Fruit fly (Drosophila melanogaster) whole organism, pupa: ENCODE measurements around the gene CG14196.

Source experiments
- CG10348 ChIP-seq: fragments of 200-800 bp; sonication (Bioruptor generic); IDR thresholded peaks from 2 replicates; pipeline ENCODE4 v1.3.6; 2022; ENCODE audit warnings: missing biosample characterization, missing genetic modification characterization
- CG12605 ChIP-seq: fragments of 200-800 bp; sonication (Bioruptor generic); IDR thresholded peaks from 2 replicates; pipeline ENCODE4 v1.3.6; 2022; ENCODE audit warnings: missing biosample characterization, missing genetic modification characterization
- CG13204 ChIP-seq: fragments of 200-800 bp; sonication (Bioruptor generic); optimal IDR thresholded peaks from 2 replicates; lab custom pipeline; 2018; ENCODE audit warnings: missing biosample characterization, mild to moderate bottlenecking, missing genetic modification characterization, moderate library complexity
- CG14655 ChIP-seq: fragments of 200-800 bp; sonication (Bioruptor generic); optimal IDR thresholded peaks from 3 replicates; lab custom pipeline; 2017; ENCODE audit warnings: mild to moderate bottlenecking, missing biosample characterization, missing genetic modification reagents, missing genetic modification characterization
- CG15710 ChIP-seq: fragments of 200-800 bp; sonication (Bioruptor generic); optimal IDR thresholded peaks from 2 replicates; lab custom pipeline; 2018; ENCODE audit warnings: missing biosample characterization, mild to moderate bottlenecking, missing genetic modification characterization, moderate library complexity
- CG17806 ChIP-seq: fragments of 200-800 bp; sonication (Bioruptor generic); optimal IDR thresholded peaks from 2 replicates; lab custom pipeline; 2018; ENCODE audit warnings: missing biosample characterization, mild to moderate bottlenecking, missing genetic modification characterization, moderate library complexity
- CG32121 ChIP-seq: fragments of 200-800 bp; sonication (Bioruptor generic); IDR thresholded peaks from 2 replicates; pipeline ENCODE4 v1.3.6; 2022; ENCODE audit warnings: missing biosample characterization, missing genetic modification characterization
- CG34367 ChIP-seq: fragments of 200-800 bp; sonication (Bioruptor generic); optimal IDR thresholded peaks from 2 replicates; lab custom pipeline; 2018; ENCODE audit warnings: missing biosample characterization, mild to moderate bottlenecking, missing genetic modification characterization
- CG4496 ChIP-seq: fragments of 200-800 bp; sonication (Bioruptor generic); IDR thresholded peaks from 3 replicates; pipeline ENCODE4 v1.3.6; 2022; ENCODE audit warnings: missing biosample characterization, missing genetic modification characterization
- CG8159 ChIP-seq: fragments of 200-800 bp; sonication (Bioruptor generic); optimal IDR thresholded peaks from 3 replicates; lab custom pipeline; 2018; ENCODE audit warnings: missing biosample characterization, mild to moderate bottlenecking, missing genetic modification characterization, moderate library complexity
- CG8301 ChIP-seq: fragments of 200-800 bp; sonication (Bioruptor generic); optimal IDR thresholded peaks from 2 replicates; lab custom pipeline; 2018; ENCODE audit warnings: missing biosample characterization, mild to moderate bottlenecking, missing genetic modification characterization
- CG9948 ChIP-seq: fragments of 200-800 bp; sonication (Bioruptor generic); optimal IDR thresholded peaks from 2 replicates; lab custom pipeline; 2018; ENCODE audit warnings: missing biosample characterization, mild to moderate bottlenecking, missing genetic modification characterization, moderate library complexity
- D1 ChIP-seq: fragments of 200-800 bp; sonication (Bioruptor generic); optimal IDR thresholded peaks from 2 replicates; lab custom pipeline; 2018; ENCODE audit warnings: missing biosample characterization, mild to moderate bottlenecking, missing genetic modification characterization, moderate library complexity
- EcR ChIP-seq: fragments of 200-800 bp; sonication (Bioruptor generic); optimal IDR thresholded peaks from 3 replicates; lab custom pipeline; 2019; ENCODE audit warnings: missing biosample characterization, missing genetic modification characterization, mild to moderate bottlenecking, moderate library complexity, missing genetic modification reagents
- Ets98B ChIP-seq: fragments of 200-800 bp; sonication (Bioruptor generic); IDR thresholded peaks from 2 replicates; pipeline ENCODE4 v1.3.6; 2022; ENCODE audit warnings: missing biosample characterization, missing genetic modification characterization
- Pif1A ChIP-seq: fragments of 200-800 bp; sonication (Bioruptor generic); optimal IDR thresholded peaks from 3 replicates; lab custom pipeline; 2016; ENCODE audit warnings: missing biosample characterization, missing genetic modification characterization
- Pif1B ChIP-seq: fragments of 200-800 bp; sonication (Bioruptor generic); optimal IDR thresholded peaks from 3 replicates; lab custom pipeline; 2016; ENCODE audit warnings: missing biosample characterization, missing genetic modification characterization
- Snoo ChIP-seq: fragments of 200-800 bp; sonication (Bioruptor generic); optimal IDR thresholded peaks from 3 replicates; lab custom pipeline; 2017; ENCODE audit warnings: missing biosample characterization, mild to moderate bottlenecking, missing genetic modification characterization, inconsistent platforms
- fd96Ca ChIP-seq: fragments of 200-800 bp; sonication (Bioruptor generic); IDR thresholded peaks from 3 replicates; pipeline ENCODE4 v1.3.6; 2022; ENCODE audit warnings: missing biosample characterization, missing genetic modification characterization
- gl ChIP-seq: fragments of 200-800 bp; sonication (Bioruptor generic); optimal IDR thresholded peaks from 2 replicates; lab custom pipeline; 2018; ENCODE audit warnings: missing biosample characterization, mild to moderate bottlenecking, missing genetic modification characterization
- rn ChIP-seq: fragments of 200-800 bp; sonication (Bioruptor generic); IDR thresholded peaks from 2 replicates; pipeline ENCODE4 v1.3.6; 2022; ENCODE audit warnings: missing biosample characterization, missing genetic modification characterization

Gene CG14196

DNA sequence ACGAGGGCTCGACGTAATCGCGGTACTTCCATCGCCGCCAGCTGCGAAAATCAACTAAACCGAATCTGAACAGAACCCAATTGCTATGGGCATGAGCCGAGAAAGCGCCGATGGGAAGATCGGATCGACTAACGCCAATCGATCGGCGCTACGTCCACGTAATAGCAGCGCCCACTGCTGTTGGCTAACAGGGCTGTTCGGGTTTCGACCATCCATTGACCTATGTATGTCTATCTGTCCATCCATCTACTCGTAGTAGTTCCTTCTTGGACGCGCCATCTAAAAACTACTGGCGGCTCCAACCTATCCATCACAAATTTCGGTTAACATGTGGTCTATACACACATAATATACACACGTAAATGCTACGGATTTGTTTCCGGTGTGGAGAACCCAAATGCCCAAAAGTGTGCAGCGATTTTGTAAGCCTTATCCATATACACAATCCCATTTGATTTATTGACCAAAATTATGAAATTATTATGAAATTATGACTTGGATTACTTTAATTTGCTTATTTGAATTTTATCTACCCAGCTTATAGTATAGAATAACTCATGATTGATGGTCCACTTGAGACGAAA is at the start of gene CG14196:
CG14196 (minus strand) TSS at position 51 of the 584 bp plus-strand sequence.
- TF ChIP-seq CG13204 (GFP tag; lab: Kevin White, UChicago) = no peak
- no peak for TF ChIP-seq CG9948 (tag; lab: Kevin White, UChicago)
- TF ChIP-seq fd96Ca (GFP tag; lab: Robert Waterston, UW) = no peak
- no peak for TF ChIP-seq CG10348 (GFP tag; lab: Robert Waterston, UW)
- no peak for TF ChIP-seq CG15710 (tag; lab: Kevin White, UChicago)
- TF ChIP-seq Ets98B (GFP tag; lab: Robert Waterston, UW) = no peak
- TF ChIP-seq CG8301 (tag; lab: Kevin White, UChicago) = no peak
- TF ChIP-seq rn (GFP tag; lab: Robert Waterston, UW) = no peak
- TF ChIP-seq gl (tag; lab: Kevin White, UChicago) = no peak
- no peak for TF ChIP-seq CG17806 (tag; lab: Kevin White, UChicago)
- TF ChIP-seq CG32121 = no peak
- no peak for TF ChIP-seq Snoo (tag; lab: Kevin White, UChicago)
- no peak for TF ChIP-seq Pif1A (GFP tag; lab: Kevin White, UChicago)
- no peak for TF ChIP-seq D1 (tag; lab: Kevin White, UChicago)
- TF ChIP-seq CG12605 (GFP tag; lab: Robert Waterston, UW) = no peak
- TF ChIP-seq CG14655 (GFP tag; lab: Kevin White, UChicago) = no peak
- TF ChIP-seq CG34367 (tag; lab: Kevin White, UChicago) = no peak

DNA sequence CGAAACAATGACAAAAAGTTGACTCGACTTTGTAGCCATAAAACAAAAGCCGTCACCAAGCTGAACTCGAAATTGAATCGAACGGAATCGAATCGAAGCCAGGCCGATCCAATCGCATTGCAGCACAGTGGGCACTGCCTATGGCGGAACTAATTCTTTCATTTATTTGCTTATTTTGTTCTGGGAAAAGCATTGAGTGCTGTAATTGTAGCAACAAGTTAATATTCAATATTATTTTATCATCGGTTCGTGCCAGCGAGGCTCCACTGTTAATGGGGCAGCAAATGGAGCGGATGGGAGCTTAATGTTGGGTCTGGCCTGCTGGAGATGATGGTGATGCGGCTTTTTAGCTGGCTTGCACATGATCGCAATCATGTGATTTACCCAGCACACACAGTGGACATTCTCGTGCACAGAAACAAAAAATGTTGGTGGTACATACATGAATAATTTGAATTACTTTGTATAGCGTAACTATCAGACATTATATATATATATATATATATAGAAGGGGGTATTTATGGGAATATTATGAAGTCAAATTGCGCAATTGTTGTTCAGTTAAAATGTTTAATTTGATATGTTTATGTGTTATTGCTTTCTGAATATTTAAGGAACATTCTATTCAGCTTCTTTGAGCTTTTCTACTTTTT is 47.8 kb upstream of the CG14196 start:
- TF ChIP-seq Pif1B (peak; percentile 97), Snoo (tag; lab: Kevin White, UChicago) (peak; percentile 97), rn (GFP tag; lab: Robert Waterston, UW) (peak; percentile 93), CG8301 (tag; lab: Kevin White, UChicago) (peak; percentile 92), CG8159 (tag; lab: Kevin White, UChicago) (peak; percentile 92), D1 (tag; lab: Kevin White, UChicago) (peak; percentile 50), gl (tag; lab: Kevin White, UChicago) (peak; percentile 93), CG15710 (tag; lab: Kevin White, UChicago) (peak; percentile 96), EcR (peak; percentile 65), CG32121 (peak; percentile 96), CG14655 (GFP tag; lab: Kevin White, UChicago) (peak; percentile 89), CG17806 (tag; lab: Kevin White, UChicago) (peak; percentile 92), fd96Ca (GFP tag; lab: Robert Waterston, UW) (peak; percentile 98), CG10348 (GFP tag; lab: Robert Waterston, UW) (peak; percentile 89), CG9948 (tag; lab: Kevin White, UChicago) (peak; percentile 89), Ets98B (GFP tag; lab: Robert Waterston, UW) (peak; percentile 97), CG34367 (tag; lab: Kevin White, UChicago) (peak; percentile 93), CG13204 (GFP tag; lab: Kevin White, UChicago) (peak; percentile 94), Pif1A (GFP tag; lab: Kevin White, UChicago) (peak; percentile 97), CG12605 (GFP tag; lab: Robert Waterston, UW) (peak; percentile 93), CG4496 (peak; percentile 99)

DNA sequence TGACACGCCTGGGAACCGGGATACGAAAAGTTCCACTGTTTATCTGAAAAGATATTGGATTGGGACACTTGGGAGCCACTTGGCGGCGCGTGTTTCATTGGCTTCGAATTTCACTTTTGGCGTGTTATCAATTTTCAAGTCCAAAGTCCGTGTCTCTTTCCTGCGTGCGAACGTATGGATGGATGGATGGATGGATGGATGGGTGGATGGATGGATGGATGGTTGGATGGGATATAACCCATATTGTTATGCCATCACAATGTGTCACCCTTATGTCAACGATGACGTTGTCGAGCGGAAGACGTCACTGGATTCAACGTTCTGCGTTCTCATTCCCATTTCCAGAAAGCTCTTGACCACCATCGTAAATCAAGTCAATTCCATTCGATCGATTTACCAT is 46.1 kb upstream of the CG14196 start:
- TF ChIP-seq gl (tag; lab: Kevin White, UChicago) = no peak
- no peak for TF ChIP-seq CG14655 (GFP tag; lab: Kevin White, UChicago)
- TF ChIP-seq CG4496 = no peak
- TF ChIP-seq EcR = no peak
- no peak for TF ChIP-seq Pif1B
- TF ChIP-seq fd96Ca (GFP tag; lab: Robert Waterston, UW) = no peak

DNA sequence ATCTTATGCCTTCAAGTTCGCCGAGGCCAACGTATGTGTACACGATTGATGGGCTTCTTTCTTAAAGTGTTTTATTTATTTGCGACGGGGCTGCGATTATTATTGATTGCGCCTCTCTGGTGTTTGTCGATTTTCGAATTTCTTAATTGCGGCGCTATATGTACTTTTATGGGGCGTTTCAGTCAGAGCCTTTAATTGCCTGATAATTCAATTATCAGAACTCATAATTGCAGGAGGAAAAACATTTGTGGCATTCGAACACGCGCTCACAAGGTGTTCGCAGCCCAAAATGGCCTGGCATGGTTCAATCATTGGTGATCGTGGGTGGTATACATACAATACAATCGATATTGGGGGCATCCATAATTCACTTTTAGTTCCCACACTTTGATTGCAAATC is 44.6 kb upstream of the CG14196 start:
- no peak for TF ChIP-seq CG34367 (tag; lab: Kevin White, UChicago)
- no peak for TF ChIP-seq D1 (tag; lab: Kevin White, UChicago)
- no peak for TF ChIP-seq Snoo (tag; lab: Kevin White, UChicago)
- TF ChIP-seq CG17806 (tag; lab: Kevin White, UChicago) = no peak
- TF ChIP-seq gl (tag; lab: Kevin White, UChicago) = no peak
- no peak for TF ChIP-seq Ets98B (GFP tag; lab: Robert Waterston, UW)
- no peak for TF ChIP-seq rn (GFP tag; lab: Robert Waterston, UW)
- TF ChIP-seq EcR = no peak
- no peak for TF ChIP-seq CG15710 (tag; lab: Kevin White, UChicago)
- no peak for TF ChIP-seq fd96Ca (GFP tag; lab: Robert Waterston, UW)
- no peak for TF ChIP-seq CG14655 (GFP tag; lab: Kevin White, UChicago)
- no peak for TF ChIP-seq CG4496
- TF ChIP-seq, all 21 proteins: peak for 0

DNA sequence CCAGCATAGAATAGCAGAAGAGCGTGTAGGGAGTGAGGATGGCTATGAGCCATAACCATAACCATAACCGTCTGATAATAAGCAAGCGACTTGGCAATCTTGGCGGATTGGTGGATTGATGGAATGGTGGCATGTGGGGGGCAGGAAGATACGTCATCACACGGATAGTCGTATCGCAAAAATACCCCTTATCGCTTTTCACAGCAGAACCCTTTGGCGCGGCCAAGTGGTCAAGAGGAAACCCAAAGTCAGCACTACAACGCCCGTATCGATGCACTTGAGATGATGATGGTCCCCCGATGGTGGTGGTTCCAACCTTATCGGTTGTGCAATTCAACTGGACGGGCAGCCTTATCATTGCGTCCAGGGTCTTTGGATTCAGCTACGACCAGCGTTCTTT is 43.8 kb upstream of the CG14196 start:
- TF ChIP-seq CG9948 (tag; lab: Kevin White, UChicago) (no peak), rn (GFP tag; lab: Robert Waterston, UW) (no peak), gl (tag; lab: Kevin White, UChicago) (no peak), Pif1B (no peak), CG13204 (GFP tag; lab: Kevin White, UChicago) (no peak), CG8159 (tag; lab: Kevin White, UChicago) (no peak), EcR (peak; percentile 35), Ets98B (GFP tag; lab: Robert Waterston, UW) (no peak), CG32121 (no peak)
